Worm (Caenorhabditis elegans): ENCODE data around the gene Y73F8A.13.

DNA sequence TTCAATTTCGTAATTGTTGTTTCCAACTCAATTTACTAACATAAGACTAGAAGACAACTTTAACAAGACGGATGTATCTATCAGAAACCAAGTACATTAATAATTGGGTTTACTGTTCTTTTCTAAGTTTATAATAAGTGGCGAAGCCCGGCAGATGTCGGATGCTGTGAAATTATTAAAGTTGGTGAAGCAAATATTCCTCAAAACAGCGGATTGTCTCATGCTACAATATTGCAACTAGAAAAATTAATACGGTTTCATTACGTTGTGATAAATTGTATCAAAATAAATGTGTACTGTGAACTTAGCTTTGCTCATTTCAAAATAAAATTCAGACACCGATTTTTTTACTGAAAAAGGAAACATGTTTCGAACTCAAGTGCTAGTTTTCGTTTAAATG is 28.4 kb upstream of the Y73F8A.13 start:
- TF ChIP-seq dao-5 (tag; optimal IDR thresholded peaks at IDR 0.05) (no peak), W03F9.2 (tag; optimal IDR thresholded peaks at IDR 0.05) (no peak)

Measured in whole organism, L4/young adult.